Fruit fly (Drosophila melanogaster): Measurements from ENCODE around the gene CG3862.

DNA sequence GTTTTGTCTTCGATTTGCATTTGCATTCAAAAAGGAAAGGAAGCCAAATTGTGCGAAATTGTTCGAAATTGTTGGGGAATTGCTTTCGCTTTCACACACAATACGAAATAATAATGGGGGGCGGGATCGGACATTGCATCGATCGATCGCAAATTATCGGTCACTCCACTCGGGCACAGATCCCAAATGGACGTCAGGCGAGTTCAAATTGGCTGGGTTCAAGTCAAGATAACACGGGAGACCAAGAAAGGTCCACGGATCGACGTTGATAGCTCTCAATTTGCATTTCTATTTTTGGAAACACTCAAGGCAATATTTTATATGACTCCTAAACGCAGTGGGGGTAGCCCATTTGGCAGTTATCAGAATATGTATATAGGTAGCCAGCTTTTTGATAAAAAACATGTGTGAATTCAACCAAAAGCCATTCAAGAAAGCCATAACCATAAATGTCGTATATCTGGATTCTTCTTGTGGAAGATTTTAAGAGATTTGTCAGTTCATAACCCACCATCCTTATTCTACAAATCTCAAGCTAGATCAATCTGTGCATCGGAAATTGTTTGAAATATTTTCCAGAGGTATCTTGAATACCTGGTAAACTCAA is 23.6 kb upstream of the CG3862 start:
- no peak for TF ChIP-seq CTCF (optimal IDR thresholded peaks at IDR 0.05)
- TF ChIP-seq CG8478 (optimal IDR thresholded peaks at IDR 0.05): no peak
